Worm (Caenorhabditis elegans): Measurements from ENCODE around the gene K10G4.10.
A peak's percentile ranks its signal among the peaks of the same experiment; 100 is the strongest.
"Not testable (repeated sequence)": the region's sequence is repeated elsewhere in the genome, so short reads cannot be mapped to it uniquely, and the experiment has no call there.

Gene K10G4.10

DNA sequence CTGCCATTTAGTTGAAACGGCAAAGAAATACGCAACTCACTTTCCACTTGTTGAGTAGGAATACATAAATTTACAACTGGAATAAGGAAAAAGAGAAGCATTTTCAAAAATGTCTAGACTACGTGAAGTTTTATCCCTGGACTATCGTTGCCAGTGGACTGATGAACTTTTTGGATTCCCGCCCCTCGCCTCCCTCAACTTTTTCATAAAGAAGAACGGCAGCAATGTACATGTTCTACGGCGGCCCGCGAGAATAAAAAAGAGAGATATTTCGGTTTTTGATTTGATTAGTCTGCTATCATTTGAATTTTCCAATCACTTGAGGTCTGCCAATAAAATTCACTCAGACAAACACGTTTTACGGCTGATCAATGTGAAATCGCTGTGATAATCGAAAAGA lies 24.4 kb upstream of the K10G4.10 start, which contains the start of gene clec-243:
Gene clec-243 (minus strand): TSS at position 101 of the 400 bp plus-strand sequence.
- TF ChIP-seq unc-62 (GFP tag; optimal IDR thresholded peaks at IDR 0.05 in 1 of 2) (no peak), unc-62 (tag; optimal IDR thresholded peaks at IDR 0.05) (no peak), nhr-41 (GFP tag; IDR thresholded peaks at IDR 0.05) (no peak), spr-1 (tag; optimal IDR thresholded peaks at IDR 0.05) (no peak), zag-1 (tag; optimal IDR thresholded peaks at IDR 0.05) (no peak), hmg-1.1 (GFP tag; IDR thresholded peaks at IDR 0.05) (no peak), R02D3.7 (tag; optimal IDR thresholded peaks at IDR 0.05) (no peak), dmd-8 (GFP tag; IDR thresholded peaks at IDR 0.05) (no peak), mep-1 (tag; optimal IDR thresholded peaks at IDR 0.05) (no peak), nhr-102 (tag; optimal IDR thresholded peaks at IDR 0.05) (no peak), mxl-3 (GFP tag; optimal IDR thresholded peaks at IDR 0.05) (no peak), lir-3 (tag; optimal IDR thresholded peaks at IDR 0.05) (no peak), cey-2 (tag; optimal IDR thresholded peaks at IDR 0.05; ENCODE audit: borderline replicate concordance, insufficient read depth) (no peak), attf-4 (tag; optimal IDR thresholded peaks at IDR 0.05) (no peak), nhr-25 (tag; optimal IDR thresholded peaks at IDR 0.05; ENCODE audit: borderline replicate concordance, insufficient read depth) (no peak), egl-43 (GFP tag; IDR thresholded peaks at IDR 0.05) (no peak), ztf-11 (tag; optimal IDR thresholded peaks at IDR 0.05) (no peak)

DNA sequence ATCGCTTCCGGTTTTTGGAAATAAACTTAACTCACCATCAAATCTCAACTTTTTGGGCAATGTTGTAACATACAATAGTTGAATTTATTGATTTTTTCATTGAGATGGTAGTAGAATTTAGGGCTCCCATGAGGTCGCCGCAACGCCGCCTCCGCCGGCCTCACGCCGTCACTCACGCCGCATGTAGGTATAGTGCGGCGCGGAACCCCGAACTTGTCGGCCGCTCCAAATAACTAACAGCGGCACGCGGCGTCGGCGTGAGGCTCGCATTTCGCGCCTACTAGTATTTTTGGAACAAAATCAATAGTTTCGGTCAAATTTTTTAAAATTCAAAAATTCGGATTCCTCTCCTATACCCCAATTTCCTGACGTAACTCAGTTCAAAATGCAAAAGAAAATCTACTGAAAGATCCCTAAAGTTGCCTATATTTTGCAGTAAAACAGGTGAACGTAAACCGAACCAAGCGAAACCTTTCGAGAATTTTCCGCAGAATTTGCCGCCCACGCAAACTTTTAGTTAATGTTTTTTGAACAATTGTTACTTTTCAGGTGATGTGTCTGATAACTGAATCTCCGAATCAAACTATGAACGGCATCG lies 21.9 kb upstream of the K10G4.10 start, which contains the start of gene Y61B8A.6:
Gene Y61B8A.6 (plus strand): TSS at position 548 of the 598 bp plus-strand sequence.
- TF ChIP-seq ceh-82 (tag; optimal IDR thresholded peaks at IDR 0.05) = no peak
- TF ChIP-seq ceh-44 (GFP tag; IDR thresholded peaks at IDR 0.05) = no peak
- TF ChIP-seq lin-13 (GFP tag; optimal IDR thresholded peaks at IDR 0.05) = no peak
- peak; percentile 73 for TF ChIP-seq set-16 (GFP tag; IDR thresholded peaks at IDR 0.05)
- TF ChIP-seq daf-16 (GFP tag; optimal IDR thresholded peaks at IDR 0.05) = no peak
- TF ChIP-seq daf-16 (tag; optimal IDR thresholded peaks at IDR 0.05) = no peak
- no peak for TF ChIP-seq rbr-2 (tag; optimal IDR thresholded peaks at IDR 0.05)
- no peak for TF ChIP-seq cey-2 (tag; optimal IDR thresholded peaks at IDR 0.05; ENCODE audit: borderline replicate concordance, insufficient read depth)
- TF ChIP-seq F49E8.2 (tag; optimal IDR thresholded peaks at IDR 0.05; ENCODE audit: borderline replicate concordance) = no peak

DNA sequence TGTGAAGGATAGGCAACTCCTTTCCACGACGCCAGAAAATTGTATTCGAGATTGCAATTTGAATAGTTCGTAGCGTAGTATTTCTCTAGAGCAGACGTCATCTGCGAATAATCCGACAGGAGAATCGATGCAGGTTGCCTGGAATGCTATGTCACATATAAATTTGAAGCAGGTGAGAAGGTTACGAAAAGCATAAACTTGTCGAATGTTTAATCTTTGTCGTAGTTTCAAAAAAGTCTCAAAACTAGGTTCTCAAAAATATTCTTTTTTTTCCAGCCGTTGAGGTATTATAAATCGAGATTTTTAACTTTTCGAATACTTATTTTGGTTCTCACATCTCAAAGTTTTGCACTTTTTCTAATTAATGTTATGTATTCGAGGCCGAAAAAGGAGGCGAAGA lies 18.3 kb upstream of the K10G4.10 start, which contains the start of gene srh-116:
Gene srh-116 (minus strand): TSS at position 101 of the 400 bp plus-strand sequence.
- not testable (repeated sequence) for TF ChIP-seq saeg-2 (GFP tag; IDR thresholded peaks at IDR 0.05); F37D6.2 (tag; optimal IDR thresholded peaks at IDR 0.05); aly-2 (tag; optimal IDR thresholded peaks at IDR 0.05)

DNA sequence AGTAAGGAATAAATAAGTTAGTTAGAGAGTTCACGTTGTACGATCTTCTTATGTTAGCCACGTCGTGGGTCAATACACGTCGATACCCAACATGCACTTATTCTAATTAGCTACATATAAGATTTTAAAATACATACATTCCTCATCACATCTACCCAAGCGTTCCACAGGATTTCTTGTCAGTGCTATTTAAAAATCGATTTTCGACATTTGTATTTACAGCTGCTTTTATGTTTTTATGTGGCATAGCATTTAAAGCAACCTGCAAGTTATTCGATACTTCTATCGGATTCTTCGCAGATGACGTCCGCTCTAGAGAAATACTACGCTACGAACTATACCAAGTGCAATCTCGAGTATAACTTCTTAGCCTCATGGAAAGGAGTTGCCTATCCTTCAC lies 17.9 kb upstream of the K10G4.10 start, which contains the start of gene srh-115:
Gene srh-115 (plus strand): TSS at position 301 of the 400 bp plus-strand sequence.
- TF ChIP-seq dpl-1 (GFP tag; optimal IDR thresholded peaks at IDR 0.05) (no peak), sdz-12 (GFP tag; optimal IDR thresholded peaks at IDR 0.05) (no peak), T26A8.4 (GFP tag; IDR thresholded peaks at IDR 0.05) (no peak), F10B5.3 (tag; optimal IDR thresholded peaks at IDR 0.05) (no peak), egl-43 (GFP tag; IDR thresholded peaks at IDR 0.05) (no peak), ceh-32 (tag; optimal IDR thresholded peaks at IDR 0.05; ENCODE audit: poor library complexity) (no peak), nhr-48 (tag; optimal IDR thresholded peaks at IDR 0.05) (no peak), lin-13 (GFP tag; optimal IDR thresholded peaks at IDR 0.05) (no peak), hlh-30 (tag; optimal IDR thresholded peaks at IDR 0.05; ENCODE audit: insufficient read depth) (no peak), hlh-11 (tag; optimal IDR thresholded peaks at IDR 0.05) (no peak), mdl-1 (tag; optimal IDR thresholded peaks at IDR 0.05) (no peak), ztf-11 (tag; optimal IDR thresholded peaks at IDR 0.05) (no peak), nhr-11 (tag; optimal IDR thresholded peaks at IDR 0.05) (no peak)
